Fruit fly (Drosophila melanogaster) whole organism, embryonic: ENCODE results near the gene Gr61a.
"Not testable (repeated sequence)": the region's sequence is repeated elsewhere in the genome, so short reads cannot be mapped to it uniquely, and the experiment has no call there.

ENCODE experiments used
- CG12219 ChIP-seq: fragments of 200-800 bp; sonication (Bioruptor generic); optimal IDR thresholded peaks from 3 replicates; lab custom pipeline; 2018; ENCODE audit warnings: missing biosample characterization, mild to moderate bottlenecking, missing genetic modification characterization
- CG13775 ChIP-seq: fragments of 200-800 bp; sonication (Bioruptor generic); optimal IDR thresholded peaks from 3 replicates; lab custom pipeline; 2017; ENCODE audit warnings: missing biosample characterization, mild to moderate bottlenecking, missing genetic modification characterization
- CG8478 ChIP-seq: fragments of >200 bp; optimal IDR thresholded peaks from 2 replicates; lab custom pipeline; 2018
- Doc3 ChIP-seq: fragments of 200-800 bp; sonication (Bioruptor generic); IDR thresholded peaks from 3 replicates; pipeline ENCODE4 v1.3.6; 2022; ENCODE audit warnings: missing biosample characterization, missing genetic modification characterization; ENCODE audit not compliant: partially characterized antibody
- Eip74EF ChIP-seq, 2 experiments: fragments of 200-800 bp in 1 of 2; fragments of >200 bp in 1 of 2; sonication (Bioruptor generic) in 1 of 2; optimal IDR thresholded peaks; 2 replicates each; lab custom pipeline; 2017 to 2019; ENCODE audit warnings: missing biosample characterization in 2 of 2, missing genetic modification characterization in 2 of 2, mild to moderate bottlenecking in 1 of 2, moderate library complexity in 1 of 2
- Hr3 ChIP-seq: fragments of 200-800 bp; sonication (Bioruptor generic); optimal IDR thresholded peaks from 3 replicates; lab custom pipeline; 2016; ENCODE audit warnings: missing biosample characterization, missing genetic modification characterization
- NfI ChIP-seq: fragments of 200-800 bp; sonication (Bioruptor generic); optimal IDR thresholded peaks from 3 replicates; lab custom pipeline; 2018; ENCODE audit warnings: missing biosample characterization, mild to moderate bottlenecking, missing genetic modification characterization, moderate library complexity
- insv ChIP-seq, 2 experiments: fragments of 200-800 bp; sonication (Bioruptor generic); optimal IDR thresholded peaks; 3 replicates each; lab custom pipeline; 2016 to 2018; ENCODE audit warnings: missing biosample characterization in 2 of 2, missing genetic modification characterization in 2 of 2
- so ChIP-seq: fragments of 200-800 bp; sonication (Bioruptor generic); IDR thresholded peaks from 3 replicates; pipeline ENCODE4 v1.3.6; 2022; ENCODE audit warnings: missing biosample characterization, missing genetic modification characterization

DNA sequence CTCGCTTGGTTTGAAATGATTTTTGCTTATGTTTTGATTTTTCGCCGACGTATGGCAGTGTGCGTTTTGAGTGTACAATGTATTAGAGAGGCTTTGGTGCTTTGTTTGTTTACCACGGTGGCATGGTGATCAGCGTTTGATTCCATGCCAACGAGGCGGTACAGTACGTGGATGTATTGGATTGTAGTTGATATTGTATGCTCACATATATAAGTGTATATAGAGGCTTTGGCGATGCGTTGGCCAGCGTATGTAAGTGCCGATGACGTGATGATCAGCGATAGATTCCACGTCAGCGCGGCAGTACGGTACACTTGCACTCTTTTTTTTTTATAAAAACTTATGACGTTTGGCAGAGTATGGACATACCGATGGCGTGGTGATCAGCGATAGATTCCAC lies 23.8 kb downstream of the Gr61a start, which contains the start of gene CG12502:
- not testable (repeated sequence) for TF ChIP-seq CG8478; Doc3 (GFP tag; lab: Robert Waterston, UW); CG13775; CG12219 (GFP tag; lab: Kevin White, UChicago); Eip74EF (GFP tag; optimal IDR thresholded peaks at IDR 0.05; lab: Kevin White, UChicago); insv (GFP tag; optimal IDR thresholded peaks at IDR 0.05; lab: Kevin White, UChicago); Hr3 (GFP tag; lab: Kevin White, UChicago); NfI (GFP tag; lab: Kevin White, UChicago); so
